Worm (Caenorhabditis elegans) whole organism, L4 larva: ENCODE results near the gene clec-264.

ENCODE experiments used
- F44E2.7 ChIP-seq: fragments of 200-800 bp; sonication (Bioruptor generic); IDR thresholded peaks from 2 replicates; pipeline ENCODE4 v2.1.2; 2022; ENCODE audit warnings: missing genetic modification characterization, missing compliant biosample characterization
- T26A8.4 ChIP-seq: fragments of 200-800 bp; sonication (Bioruptor generic); IDR thresholded peaks from 2 replicates; pipeline ENCODE4 v1.3.6; 2022; ENCODE audit warnings: missing genetic modification characterization, missing compliant biosample characterization
- Y5F2A.4 ChIP-seq: fragments of 200-800 bp; sonication (Bioruptor generic); optimal IDR thresholded peaks from 2 replicates; lab custom pipeline; 2018; ENCODE audit warnings: mild to moderate bottlenecking, missing genetic modification characterization, missing compliant biosample characterization
- ZK337.2 ChIP-seq: fragments of 200-800 bp; sonication (Bioruptor generic); IDR thresholded peaks from 2 replicates; pipeline ENCODE4 v1.3.6; 2022; ENCODE audit warnings: missing genetic modification reagents, missing genetic modification characterization, missing compliant biosample characterization
- aha-1 ChIP-seq: fragments of 150-350 bp; peaks from one replicate; lab custom pipeline; 2014; ENCODE audit warnings: missing biosample characterization, missing genetic modification characterization
- arid-1 ChIP-seq: fragments of 200-800 bp; sonication (Bioruptor generic); conservative IDR thresholded peaks from 2 replicates; pipeline ENCODE4 v1.3.6; 2022; ENCODE audit warnings: missing genetic modification reagents, missing genetic modification characterization, missing compliant biosample characterization
- ceh-20 ChIP-seq: fragments of 200-800 bp; sonication (Bioruptor generic); IDR thresholded peaks from 2 replicates; pipeline ENCODE4 v1.3.6; 2022; ENCODE audit warnings: missing genetic modification reagents, missing genetic modification characterization, missing compliant biosample characterization
- ceh-44 ChIP-seq: fragments of 200-800 bp; sonication (Bioruptor generic); IDR thresholded peaks from 2 replicates; pipeline ENCODE4 v1.3.6; 2022; ENCODE audit warnings: missing genetic modification reagents, missing genetic modification characterization, missing compliant biosample characterization
- cey-2 ChIP-seq: sonication (generic microtip); optimal IDR thresholded peaks from 3 replicates; lab custom pipeline; 2017; ENCODE audit warnings: missing genetic modification characterization, mild to moderate bottlenecking, missing compliant biosample characterization, antibody characterized with exemption, borderline replicate concordance; ENCODE audit not compliant: insufficient read depth
- daf-16 ChIP-seq, 3 experiments: sonication (generic microtip); optimal IDR thresholded peaks; 2 replicates each; lab custom pipeline; 2016 to 2017; ENCODE audit warnings: missing genetic modification characterization in 3 of 3, missing genetic modification reagents in 3 of 3, mild to moderate bottlenecking in 2 of 3, missing compliant biosample characterization in 2 of 3, missing biosample characterization in 1 of 3, moderate library complexity in 1 of 3
- daf-19 ChIP-seq: fragments of 200-800 bp; sonication (Bioruptor generic); conservative IDR thresholded peaks from 2 replicates; pipeline ENCODE4 v1.3.6; 2022; ENCODE audit warnings: missing genetic modification characterization, missing compliant biosample characterization
- daf-8 ChIP-seq: fragments of 200-800 bp; sonication (Bioruptor generic); IDR thresholded peaks from 2 replicates; pipeline ENCODE4 v1.3.6; 2022; ENCODE audit warnings: missing genetic modification characterization, missing compliant biosample characterization
- dve-1 ChIP-seq: sonication (generic microtip); optimal IDR thresholded peaks from 2 replicates; lab custom pipeline; 2017; ENCODE audit warnings: antibody characterized with exemption, mild to moderate bottlenecking, missing genetic modification characterization, missing compliant biosample characterization; ENCODE audit not compliant: insufficient read depth
- egl-43 ChIP-seq: fragments of 200-800 bp; sonication (Bioruptor generic); IDR thresholded peaks from 2 replicates; pipeline ENCODE4 v1.3.6; 2022; ENCODE audit warnings: missing genetic modification reagents, missing genetic modification characterization, missing compliant biosample characterization
- hif-1 ChIP-seq, 2 experiments: sonication (generic microtip); optimal IDR thresholded peaks; 2 replicates each; lab custom pipeline; 2016 to 2017; ENCODE audit warnings: missing compliant biosample characterization in 2 of 2, missing genetic modification characterization in 2 of 2, missing genetic modification reagents in 2 of 2, missing genotype in 2 of 2, mild to moderate bottlenecking in 1 of 2
- hlh-11 ChIP-seq: fragments of 200-800 bp; sonication (Bioruptor generic); optimal IDR thresholded peaks from 2 replicates; lab custom pipeline; 2018; ENCODE audit warnings: mild to moderate bottlenecking, missing genetic modification characterization, missing compliant biosample characterization
- hlh-30 ChIP-seq: sonication (generic microtip); optimal IDR thresholded peaks from 2 replicates; lab custom pipeline; 2017; ENCODE audit warnings: antibody characterized with exemption, mild to moderate bottlenecking, missing genetic modification characterization, missing compliant biosample characterization; ENCODE audit not compliant: insufficient read depth
- hmg-1.1 ChIP-seq: fragments of 200-800 bp; sonication (Bioruptor generic); IDR thresholded peaks from 2 replicates; pipeline ENCODE4 v1.3.6; 2022; ENCODE audit warnings: missing genetic modification reagents, missing genetic modification characterization, missing compliant biosample characterization
- lin-1 ChIP-seq: fragments of 200-800 bp; sonication (Bioruptor generic); IDR thresholded peaks from 2 replicates; pipeline ENCODE4 v1.3.6; 2022; ENCODE audit warnings: missing genetic modification reagents, missing genetic modification characterization, missing compliant biosample characterization
- lin-38 ChIP-seq: fragments of 200-800 bp; sonication (Bioruptor generic); IDR thresholded peaks from 2 replicates; pipeline ENCODE4 v1.3.6; 2022; ENCODE audit warnings: missing genetic modification reagents, missing genetic modification characterization, missing compliant biosample characterization
- lsy-2 ChIP-seq, 2 experiments: fragments of 150-350 bp in 1 of 2; sonication (generic microtip) in 1 of 2; optimal IDR thresholded peaks; 2 replicates each; lab custom pipeline; 2014 to 2017; ENCODE audit warnings: missing biosample characterization in 2 of 2, missing genetic modification characterization in 2 of 2
- madf-5 ChIP-seq, 2 experiments: fragments of 200-800 bp; sonication (Bioruptor generic); IDR thresholded peaks; 2 replicates each; pipeline ENCODE4 v1.3.6; 2022; ENCODE audit warnings: missing compliant biosample characterization in 2 of 2, missing genetic modification characterization in 2 of 2
- madf-9 ChIP-seq: fragments of 200-800 bp; sonication (Bioruptor generic); conservative IDR thresholded peaks from 2 replicates; pipeline ENCODE4 v1.3.6; 2022; ENCODE audit warnings: missing genetic modification reagents, missing genetic modification characterization, missing compliant biosample characterization
- mdl-1 ChIP-seq, 2 experiments: fragments of 150-350 bp in 1 of 2; sonication (generic microtip) in 1 of 2; optimal IDR thresholded peaks; 2 replicates each; lab custom pipeline; 2014 to 2017; ENCODE audit warnings: missing biosample characterization in 2 of 2, missing genetic modification characterization in 2 of 2
- mep-1 ChIP-seq: fragments of 150-350 bp; sonication (generic microtip); optimal IDR thresholded peaks from 3 replicates; lab custom pipeline; 2014; ENCODE audit warnings: missing biosample characterization, missing genetic modification characterization
- mes-2 ChIP-seq: sonication (generic microtip); optimal IDR thresholded peaks from 2 replicates; lab custom pipeline; 2016; ENCODE audit warnings: missing genotype, mild to moderate bottlenecking, missing genetic modification characterization, missing compliant biosample characterization; ENCODE audit not compliant: poor library complexity, severe bottlenecking
- mxl-3 ChIP-seq: fragments of 200-800 bp; sonication (Bioruptor generic); optimal IDR thresholded peaks from 2 replicates; lab custom pipeline; 2018; ENCODE audit warnings: mild to moderate bottlenecking, missing genetic modification characterization, missing compliant biosample characterization
- nhr-111 ChIP-seq: fragments of 200-800 bp; sonication (Bioruptor generic); optimal IDR thresholded peaks from 2 replicates; lab custom pipeline; 2018; ENCODE audit warnings: mild to moderate bottlenecking, missing genetic modification characterization, missing compliant biosample characterization
- nhr-237 ChIP-seq: sonication (generic microtip); optimal IDR thresholded peaks from 2 replicates; lab custom pipeline; 2017; ENCODE audit warnings: missing biosample characterization, missing genetic modification characterization
- nhr-28 ChIP-seq: fragments of 150-350 bp; optimal IDR thresholded peaks from 2 replicates; lab custom pipeline; 2014; ENCODE audit warnings: missing biosample characterization, missing genetic modification characterization
- nhr-42 ChIP-seq: fragments of 200-800 bp; sonication (Bioruptor generic); IDR thresholded peaks from 2 replicates; pipeline ENCODE4 v1.3.6; 2022; ENCODE audit warnings: missing genetic modification characterization, missing compliant biosample characterization
- nhr-48 ChIP-seq: sonication (generic microtip); optimal IDR thresholded peaks from 2 replicates; lab custom pipeline; 2016; ENCODE audit warnings: mild to moderate bottlenecking, missing genetic modification characterization, missing compliant biosample characterization
- nhr-6 ChIP-seq: fragments of 150-350 bp; optimal IDR thresholded peaks from 2 replicates; lab custom pipeline; 2014; ENCODE audit warnings: missing biosample characterization, missing genetic modification characterization
- nhr-77 ChIP-seq: fragments of 150-350 bp; optimal IDR thresholded peaks from 2 replicates; lab custom pipeline; 2014; ENCODE audit warnings: missing biosample characterization, missing genetic modification characterization
- rbr-2 ChIP-seq: sonication (generic microtip); optimal IDR thresholded peaks from 2 replicates; lab custom pipeline; 2016; ENCODE audit warnings: missing genotype, missing genetic modification characterization, missing compliant biosample characterization
- sdz-12 ChIP-seq: fragments of 200-800 bp; sonication (Bioruptor generic); optimal IDR thresholded peaks from 2 replicates; lab custom pipeline; 2018; ENCODE audit warnings: mild to moderate bottlenecking, missing genetic modification characterization, missing compliant biosample characterization
- set-16 ChIP-seq: fragments of 200-800 bp; sonication (Bioruptor generic); IDR thresholded peaks from 2 replicates; pipeline ENCODE4 v1.3.6; 2022; ENCODE audit warnings: missing genetic modification reagents, missing genetic modification characterization, missing compliant biosample characterization
- spr-1 ChIP-seq: sonication (generic microtip); optimal IDR thresholded peaks from 2 replicates; lab custom pipeline; 2016; ENCODE audit warnings: mild to moderate bottlenecking, missing genetic modification characterization, missing compliant biosample characterization
- spr-3 ChIP-seq: fragments of 200-800 bp; sonication (Bioruptor generic); optimal IDR thresholded peaks from 2 replicates; lab custom pipeline; 2018; ENCODE audit warnings: mild to moderate bottlenecking, missing genetic modification characterization, missing compliant biosample characterization
- unc-39 ChIP-seq: sonication (generic microtip); optimal IDR thresholded peaks from 2 replicates; lab custom pipeline; 2017; ENCODE audit warnings: missing biosample characterization, missing genetic modification characterization
- unc-62 ChIP-seq, 3 experiments: fragments of 150-350 bp in 1 of 3; sonication (generic microtip); optimal IDR thresholded peaks in 2 of 3; peaks in 1 of 3; 1 replicate in 1 of 3; 2 replicates in 2 of 3; lab custom pipeline; 2014 to 2017; ENCODE audit warnings: missing biosample characterization in 3 of 3, missing genetic modification characterization in 3 of 3, missing genetic modification reagents in 3 of 3, missing genotype in 1 of 3
- vab-7 ChIP-seq: fragments of 200-800 bp; sonication (Bioruptor generic); IDR thresholded peaks from 2 replicates; pipeline ENCODE4 v1.3.6; 2022; ENCODE audit warnings: missing genetic modification reagents, missing genetic modification characterization, missing compliant biosample characterization
- zip-11 ChIP-seq: fragments of 200-800 bp; sonication (Bioruptor generic); IDR thresholded peaks from 2 replicates; pipeline ENCODE4 v1.3.6; 2022; ENCODE audit warnings: missing genetic modification characterization, missing compliant biosample characterization

clec-264 gene

DNA sequence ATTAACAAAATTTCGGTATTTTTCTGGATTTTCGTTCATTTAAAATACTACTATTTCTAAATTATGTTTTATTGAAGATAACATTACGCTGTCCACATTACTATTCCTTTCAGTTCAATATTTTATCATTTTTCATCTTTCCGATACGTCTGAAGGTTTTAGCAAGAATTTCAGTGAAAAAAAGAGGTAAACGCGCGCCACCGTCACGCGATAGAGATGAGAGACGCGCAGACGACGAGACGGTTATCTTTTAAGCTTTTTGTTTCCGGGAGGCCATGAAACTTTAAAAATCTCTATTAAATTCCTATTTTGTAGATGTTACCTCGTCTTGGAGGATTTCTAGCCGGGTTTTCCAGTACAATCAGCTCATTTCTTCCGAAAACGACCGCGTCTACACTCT is 12.7 kb downstream of the clec-264 start, which contains the start of gene mrps-12 (continued):
- TF ChIP-seq zip-11 (GFP tag; lab: Robert Waterston, UW) (no peak), daf-8 (GFP tag; lab: Robert Waterston, UW) (no peak), spr-3 (no peak), nhr-111 (GFP tag; lab: Kevin White, UChicago) (no peak), hmg-1.1 (GFP tag; lab: Robert Waterston, UW) (no peak), lin-1 (GFP tag; lab: Robert Waterston, UW) (no peak), daf-19 (GFP tag; lab: Robert Waterston, UW) (no peak), nhr-48 (tag; lab: Kevin White, UChicago) (no peak), unc-39 (tag; lab: Kevin White, UChicago) (no peak), hlh-30 (tag; lab: Kevin White, UChicago) (peak; percentile 23)
- TF ChIP-seq, all 104 proteins: peak for 8

DNA sequence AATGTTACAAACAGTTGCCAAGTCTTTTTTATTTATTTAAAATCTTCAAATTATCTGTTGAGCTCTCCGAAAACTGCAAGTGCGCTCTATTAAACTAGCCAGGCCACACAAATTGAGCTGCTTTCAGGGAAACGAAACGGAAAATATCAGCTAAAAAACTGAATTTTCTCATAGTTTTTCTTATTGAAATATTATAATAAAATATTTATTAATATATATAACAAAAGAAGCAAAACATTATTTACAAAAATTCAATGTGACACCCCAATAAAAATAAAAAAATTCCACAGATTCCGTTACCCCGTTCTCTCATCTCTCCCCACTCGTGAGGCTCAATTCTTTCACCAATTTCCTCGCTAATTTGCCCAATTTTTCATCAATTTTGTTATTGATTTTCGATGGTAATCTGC is 17.9 kb downstream of the clec-264 start:
- peak; percentile 64 for TF ChIP-seq aha-1 (tag; lab: Kevin White, UChicago)
- TF ChIP-seq daf-16 (GFP tag; optimal IDR thresholded peaks at IDR 0.05; lab: Kevin White, UChicago) = no peak
- TF ChIP-seq daf-16 (tag; optimal IDR thresholded peaks at IDR 0.05; lab: Kevin White, UChicago) = no peak
- TF ChIP-seq mes-2 (tag; lab: Kevin White, UChicago) = peak; percentile 67
- TF ChIP-seq lsy-2 (tag; optimal IDR thresholded peaks at IDR 0.05; lab: Kevin White, UChicago) = peak in 1 of 2 experiments; percentile 39
- peak; percentile 19 for TF ChIP-seq mep-1
- TF ChIP-seq lin-38 (GFP tag; lab: Robert Waterston, UW) = peak; percentile 72
- TF ChIP-seq spr-1 (tag; lab: Kevin White, UChicago) = no peak
- TF ChIP-seq hif-1 (tag; optimal IDR thresholded peaks at IDR 0.05; lab: Kevin White, UChicago) = peak in 1 of 2 experiments; percentile 64
- 0 out of 2 replicates have a peak, but pooled peaks have one; percentile 9 for TF ChIP-seq vab-7 (GFP tag; lab: Robert Waterston, UW)
- TF ChIP-seq madf-5 (GFP tag; IDR thresholded peaks at IDR 0.05; lab: Robert Waterston, UW) = no peak

DNA sequence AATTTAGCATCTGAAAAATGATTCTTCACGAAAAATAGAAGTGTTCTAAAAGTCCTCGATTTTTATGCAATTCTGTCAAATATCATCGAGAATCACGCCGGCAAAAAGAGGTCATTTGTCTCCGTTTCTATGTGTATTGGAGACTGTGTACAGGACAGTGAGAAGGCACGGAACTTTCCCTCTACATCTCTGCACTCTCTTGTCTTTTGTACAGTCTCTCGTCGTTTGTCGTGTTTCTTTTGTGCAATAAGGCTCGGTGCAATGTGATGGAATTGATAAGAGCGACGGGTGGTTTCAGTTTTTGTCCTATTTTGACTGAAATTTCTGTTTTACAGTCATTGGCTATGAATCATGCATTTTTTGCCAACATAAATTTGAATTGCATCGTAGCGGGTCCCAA is 18.6 kb downstream of the clec-264 start:
- 0 out of 2 replicates have a peak, but pooled peaks have one; percentile 29 for TF ChIP-seq T26A8.4 (GFP tag; lab: Robert Waterston, UW)
- TF ChIP-seq hlh-30 (tag; lab: Kevin White, UChicago) = peak; percentile 68
- peak in 1 of 2 experiments; percentile 58 for TF ChIP-seq mdl-1 (tag; optimal IDR thresholded peaks at IDR 0.05; lab: Kevin White, UChicago)
- TF ChIP-seq nhr-28 (tag; lab: Kevin White, UChicago) = peak; percentile 79
- no peak for TF ChIP-seq unc-62 (GFP tag; optimal IDR thresholded peaks at IDR 0.05 in 1 of 2; lab: Kevin White, UChicago)
- TF ChIP-seq unc-62 (tag; optimal IDR thresholded peaks at IDR 0.05; lab: Kevin White, UChicago) = no peak
- no peak for TF ChIP-seq madf-9 (GFP tag; lab: Robert Waterston, UW)
- peak; percentile 41 for TF ChIP-seq nhr-6 (tag; lab: Kevin White, UChicago)
- TF ChIP-seq ceh-44 = no peak
- no peak for TF ChIP-seq F44E2.7 (GFP tag; lab: Robert Waterston, UW)
- peak; percentile 85 for TF ChIP-seq mxl-3 (GFP tag; lab: Kevin White, UChicago)
- no peak for TF ChIP-seq ZK337.2 (GFP tag; lab: Robert Waterston, UW)
- no peak for TF ChIP-seq nhr-237 (tag; lab: Kevin White, UChicago)
- TF ChIP-seq hlh-11 (tag; lab: Kevin White, UChicago) = peak; percentile 68
- TF ChIP-seq madf-5 (GFP tag; IDR thresholded peaks at IDR 0.05; lab: Robert Waterston, UW) = no peak
- TF ChIP-seq nhr-42 (GFP tag; lab: Robert Waterston, UW) = no peak
- TF ChIP-seq sdz-12 = no peak
- TF ChIP-seq lsy-2 (tag; optimal IDR thresholded peaks at IDR 0.05; lab: Kevin White, UChicago) = peak in 1 of 2 experiments; percentile 25
- TF ChIP-seq nhr-48 (tag; lab: Kevin White, UChicago) = peak; percentile 39
- no peak for TF ChIP-seq cey-2
- TF ChIP-seq dve-1 = peak; percentile 49
- no peak for TF ChIP-seq arid-1
- TF ChIP-seq daf-16 (GFP tag; optimal IDR thresholded peaks at IDR 0.05; lab: Kevin White, UChicago) = no peak
- TF ChIP-seq daf-16 (tag; optimal IDR thresholded peaks at IDR 0.05; lab: Kevin White, UChicago) = peak; percentile 79
- no peak for TF ChIP-seq set-16 (GFP tag; lab: Robert Waterston, UW)
- TF ChIP-seq rbr-2 (tag; lab: Kevin White, UChicago) = no peak
- no peak for TF ChIP-seq Y5F2A.4
- no peak for TF ChIP-seq nhr-77 (tag; lab: Kevin White, UChicago)
- no peak for TF ChIP-seq ceh-20
- no peak for TF ChIP-seq egl-43
- TF ChIP-seq hmg-1.1 (GFP tag; lab: Robert Waterston, UW) = no peak
- peak; percentile 64 for TF ChIP-seq mes-2 (tag; lab: Kevin White, UChicago)
- TF ChIP-seq spr-1 (tag; lab: Kevin White, UChicago) = no peak
